Fruit fly (Drosophila melanogaster) whole organism, embryonic: Measurements from ENCODE around the gene Tsf2.
A peak's percentile ranks its signal among the peaks of the same experiment; 100 is the strongest.

Experiments
- ATbp ChIP-seq: fragments of 200-800 bp; sonication (Bioruptor generic); optimal IDR thresholded peaks from 2 replicates; lab custom pipeline; 2017; ENCODE audit warnings: missing biosample characterization, mild to moderate bottlenecking, missing genetic modification characterization, missing genetic modification reagents
- Ada2b ChIP-seq: fragments of 200-800 bp; sonication (Bioruptor generic); IDR thresholded peaks from 2 replicates; pipeline ENCODE4 v1.3.6; 2022; ENCODE audit warnings: missing biosample characterization, missing genetic modification characterization
- CG10462 ChIP-seq: fragments of 200-800 bp; sonication (Bioruptor generic); optimal IDR thresholded peaks from 2 replicates; lab custom pipeline; 2016; ENCODE audit warnings: missing biosample characterization, missing genetic modification characterization
- CG11504 ChIP-seq: fragments of 200-800 bp; sonication (Bioruptor generic); optimal IDR thresholded peaks from 3 replicates; lab custom pipeline; 2019; ENCODE audit warnings: missing biosample characterization, mild to moderate bottlenecking, missing genetic modification characterization, moderate library complexity
- CG12659 ChIP-seq: fragments of 200-800 bp; sonication (Bioruptor generic); optimal IDR thresholded peaks from 3 replicates; lab custom pipeline; 2017; ENCODE audit warnings: mild to moderate bottlenecking, missing biosample characterization, missing genetic modification reagents, missing genetic modification characterization
- CG12769 ChIP-seq: fragments of 200-800 bp; sonication (Bioruptor generic); optimal IDR thresholded peaks from 2 replicates; lab custom pipeline; 2019; ENCODE audit warnings: missing biosample characterization, mild to moderate bottlenecking, missing genetic modification characterization, moderate library complexity
- CG14441 ChIP-seq: fragments of 200-800 bp; sonication (Bioruptor generic); IDR thresholded peaks from 2 replicates; pipeline ENCODE4 v1.3.6; 2022; ENCODE audit warnings: missing biosample characterization, missing genetic modification characterization
- CG14710 ChIP-seq: fragments of 200-800 bp; sonication (Bioruptor generic); optimal IDR thresholded peaks from 3 replicates; lab custom pipeline; 2019; ENCODE audit warnings: missing biosample characterization, mild to moderate bottlenecking, missing genetic modification characterization, moderate library complexity
- CG15073 ChIP-seq: fragments of 200-800 bp; sonication (Bioruptor generic); optimal IDR thresholded peaks from 2 replicates; lab custom pipeline; 2016; ENCODE audit warnings: missing biosample characterization, missing genetic modification characterization
- CG1602 ChIP-seq: fragments of 200-800 bp; sonication (Bioruptor generic); optimal IDR thresholded peaks from 3 replicates; lab custom pipeline; 2016; ENCODE audit warnings: missing biosample characterization, missing genetic modification characterization
- CG1603 ChIP-seq: fragments of 200-800 bp; sonication (Bioruptor generic); optimal IDR thresholded peaks from 2 replicates; lab custom pipeline; 2019; ENCODE audit warnings: missing biosample characterization, mild to moderate bottlenecking, missing genetic modification characterization, moderate library complexity
- CG16863 ChIP-seq: fragments of 200-800 bp; sonication (Bioruptor generic); optimal IDR thresholded peaks from 3 replicates; lab custom pipeline; 2016; ENCODE audit warnings: missing biosample characterization, missing genetic modification characterization
- CG18262 ChIP-seq: fragments of 200-800 bp; optimal IDR thresholded peaks from 3 replicates; lab custom pipeline; 2019; ENCODE audit warnings: missing biosample characterization, mild to moderate bottlenecking, missing genetic modification characterization, moderate library complexity
- CG1832 ChIP-seq: fragments of 200-800 bp; sonication (Bioruptor generic); optimal IDR thresholded peaks from 2 replicates; lab custom pipeline; 2017; ENCODE audit warnings: missing biosample characterization, mild to moderate bottlenecking, missing genetic modification characterization, inconsistent platforms
- CG18599 ChIP-seq: fragments of 200-800 bp; sonication (Bioruptor generic); optimal IDR thresholded peaks from 3 replicates; lab custom pipeline; 2017; ENCODE audit warnings: missing biosample characterization, missing genetic modification characterization, mild to moderate bottlenecking, moderate library complexity, missing genetic modification reagents
- CG2116 ChIP-seq: fragments of 200-800 bp; sonication (Bioruptor generic); optimal IDR thresholded peaks from 3 replicates; lab custom pipeline; 2018; ENCODE audit warnings: missing biosample characterization, mild to moderate bottlenecking, missing genetic modification characterization
- CG2678 ChIP-seq: fragments of 200-800 bp; sonication (Bioruptor generic); optimal IDR thresholded peaks from 3 replicates; lab custom pipeline; 2019; ENCODE audit warnings: missing biosample characterization, mild to moderate bottlenecking, missing genetic modification characterization, moderate library complexity
- CG2712 ChIP-seq: fragments of 200-800 bp; optimal IDR thresholded peaks from 3 replicates; lab custom pipeline; 2019; ENCODE audit warnings: missing biosample characterization, mild to moderate bottlenecking, missing genetic modification characterization, moderate library complexity
- CG31224 ChIP-seq: fragments of 200-800 bp; sonication (Bioruptor generic); IDR thresholded peaks from 2 replicates; pipeline ENCODE4 v1.3.6; 2022; ENCODE audit warnings: missing biosample characterization, missing genetic modification characterization
- CG32767 ChIP-seq: fragments of 200-800 bp; sonication (Bioruptor generic); IDR thresholded peaks from 2 replicates; pipeline ENCODE4 v1.3.6; 2022; ENCODE audit warnings: missing biosample characterization, missing genetic modification characterization
- CG33557 ChIP-seq: fragments of 200-800 bp; sonication (Bioruptor generic); optimal IDR thresholded peaks from 2 replicates; lab custom pipeline; 2019; ENCODE audit warnings: missing biosample characterization, mild to moderate bottlenecking, missing genetic modification characterization, moderate library complexity
- CG4328 ChIP-seq: fragments of 200-800 bp; sonication (Bioruptor generic); optimal IDR thresholded peaks from 3 replicates; lab custom pipeline; 2017; ENCODE audit warnings: missing biosample characterization, missing genetic modification reagents, missing genetic modification characterization
- CG4424 ChIP-seq: fragments of 200-800 bp; sonication (Bioruptor generic); optimal IDR thresholded peaks from 3 replicates; lab custom pipeline; 2016; ENCODE audit warnings: missing biosample characterization, missing genetic modification characterization
- CG8388 ChIP-seq: fragments of 200-800 bp; sonication (Bioruptor generic); optimal IDR thresholded peaks from 2 replicates; lab custom pipeline; 2019; ENCODE audit warnings: missing biosample characterization, mild to moderate bottlenecking, missing genetic modification characterization, moderate library complexity
- CG8478 ChIP-seq: fragments of >200 bp; optimal IDR thresholded peaks from 2 replicates; lab custom pipeline; 2018
- Ets97D ChIP-seq: fragments of 200-800 bp; sonication (Bioruptor generic); optimal IDR thresholded peaks from 3 replicates; lab custom pipeline; 2016; ENCODE audit warnings: missing biosample characterization, missing genetic modification characterization
- Jarid2 ChIP-seq: fragments of 200-800 bp; sonication (Bioruptor generic); optimal IDR thresholded peaks from 3 replicates; lab custom pipeline; 2017; ENCODE audit warnings: mild to moderate bottlenecking, missing biosample characterization, missing genetic modification reagents, missing genetic modification characterization
- Mrtf ChIP-seq: fragments of 200-800 bp; sonication (Bioruptor generic); IDR thresholded peaks from 3 replicates; pipeline ENCODE4 v1.3.6; 2022; ENCODE audit warnings: missing biosample characterization, missing genetic modification characterization
- NK7.1 ChIP-seq: fragments of 200-800 bp; sonication (Bioruptor generic); optimal IDR thresholded peaks from 3 replicates; lab custom pipeline; 2016; ENCODE audit warnings: missing biosample characterization, missing genetic modification characterization
- Oli ChIP-seq: fragments of 200-800 bp; sonication (Bioruptor generic); optimal IDR thresholded peaks from 2 replicates; lab custom pipeline; 2018; ENCODE audit warnings: missing biosample characterization, mild to moderate bottlenecking, missing genetic modification characterization, moderate library complexity
- Sox100B ChIP-seq: fragments of 200-800 bp; sonication (Bioruptor generic); optimal IDR thresholded peaks from 3 replicates; lab custom pipeline; 2018; ENCODE audit warnings: missing biosample characterization, mild to moderate bottlenecking, missing genetic modification characterization
- amos ChIP-seq: fragments of 200-800 bp; sonication (Bioruptor generic); IDR thresholded peaks from 2 replicates; pipeline ENCODE4 v1.3.6; 2022; ENCODE audit warnings: missing biosample characterization, missing genetic modification characterization; ENCODE audit not compliant: partially characterized antibody
- aop ChIP-seq: fragments of 200-800 bp; sonication (Bioruptor generic); IDR thresholded peaks from 2 replicates; pipeline ENCODE4 v1.3.6; 2022; ENCODE audit warnings: missing biosample characterization, missing genetic modification characterization
- cg ChIP-seq: fragments of 200-800 bp; sonication (Bioruptor generic); optimal IDR thresholded peaks from 3 replicates; lab custom pipeline; 2019; ENCODE audit warnings: missing biosample characterization, mild to moderate bottlenecking, missing genetic modification characterization, moderate library complexity
- chif ChIP-seq, 2 experiments: fragments of 200-800 bp; sonication (Bioruptor generic); optimal IDR thresholded peaks; 3 replicates each; lab custom pipeline; 2016; ENCODE audit warnings: missing biosample characterization in 2 of 2, missing genetic modification characterization in 2 of 2
- disco-r ChIP-seq: fragments of 200-800 bp; sonication (Bioruptor generic); optimal IDR thresholded peaks from 2 replicates; lab custom pipeline; 2016; ENCODE audit warnings: missing biosample characterization, missing genetic modification characterization
- dmrt11E ChIP-seq: fragments of 200-800 bp; sonication (Bioruptor generic); optimal IDR thresholded peaks from 3 replicates; lab custom pipeline; 2018; ENCODE audit warnings: missing biosample characterization, mild to moderate bottlenecking, missing genetic modification characterization, moderate library complexity
- fd64A ChIP-seq: fragments of 200-800 bp; sonication (Bioruptor generic); optimal IDR thresholded peaks from 3 replicates; lab custom pipeline; 2018; ENCODE audit warnings: missing biosample characterization, mild to moderate bottlenecking, missing genetic modification characterization
- gcm ChIP-seq: fragments of 200-800 bp; sonication (Bioruptor generic); optimal IDR thresholded peaks from 2 replicates; lab custom pipeline; 2019; ENCODE audit warnings: missing biosample characterization, mild to moderate bottlenecking, missing genetic modification characterization, moderate library complexity
- gcm2 ChIP-seq: fragments of 200-800 bp; sonication (Bioruptor generic); optimal IDR thresholded peaks from 2 replicates; lab custom pipeline; 2016; ENCODE audit warnings: missing biosample characterization, missing genetic modification characterization
- gem ChIP-seq: fragments of 200-800 bp; sonication (Bioruptor generic); optimal IDR thresholded peaks from 2 replicates; lab custom pipeline; 2019; ENCODE audit warnings: missing biosample characterization, mild to moderate bottlenecking, missing genetic modification characterization, moderate library complexity
- grau ChIP-seq: fragments of 200-800 bp; optimal IDR thresholded peaks from 3 replicates; lab custom pipeline; 2019; ENCODE audit warnings: missing biosample characterization, mild to moderate bottlenecking, missing genetic modification characterization, moderate library complexity
- lmd ChIP-seq: fragments of 200-800 bp; sonication (Bioruptor generic); IDR thresholded peaks from 2 replicates; pipeline ENCODE4 v1.3.6; 2022; ENCODE audit warnings: missing biosample characterization, missing genetic modification characterization
- nerfin-1 ChIP-seq: fragments of 200-800 bp; sonication (Bioruptor generic); optimal IDR thresholded peaks from 3 replicates; lab custom pipeline; 2019; ENCODE audit warnings: missing biosample characterization, mild to moderate bottlenecking, missing genetic modification characterization, moderate library complexity
- oc ChIP-seq: fragments of 200-800 bp; sonication (Bioruptor generic); optimal IDR thresholded peaks from 2 replicates; lab custom pipeline; 2018; ENCODE audit warnings: missing biosample characterization, mild to moderate bottlenecking, missing genetic modification characterization, moderate library complexity
- pita ChIP-seq: fragments of 200-800 bp; sonication (Bioruptor generic); optimal IDR thresholded peaks from 2 replicates; lab custom pipeline; 2017; ENCODE audit warnings: missing biosample characterization, mild to moderate bottlenecking, missing genetic modification characterization
- ranshi ChIP-seq: fragments of 200-800 bp; sonication (Bioruptor generic); IDR thresholded peaks from 2 replicates; pipeline ENCODE4 v1.3.6; 2022; ENCODE audit warnings: missing biosample characterization, missing genetic modification characterization
- sr ChIP-seq: fragments of 200-800 bp; sonication (Bioruptor generic); IDR thresholded peaks from 3 replicates; pipeline ENCODE4 v1.3.6; 2022; ENCODE audit warnings: missing biosample characterization, missing genetic modification characterization
- twi ChIP-seq: fragments of 200-800 bp; optimal IDR thresholded peaks from 2 replicates; lab custom pipeline; 2019; ENCODE audit warnings: missing biosample characterization, mild to moderate bottlenecking, missing genetic modification characterization, moderate library complexity
- tx ChIP-seq: fragments of 200-800 bp; sonication (Bioruptor generic); optimal IDR thresholded peaks from 2 replicates; lab custom pipeline; 2016; ENCODE audit warnings: missing biosample characterization, missing genetic modification characterization
- wdn ChIP-seq: fragments of 200-800 bp; sonication (Bioruptor generic); IDR thresholded peaks from 2 replicates; pipeline ENCODE4 v1.3.6; 2022; ENCODE audit warnings: missing biosample characterization, missing genetic modification characterization
- z ChIP-seq: fragments of 200-800 bp; sonication (Bioruptor generic); IDR thresholded peaks from 3 replicates; pipeline ENCODE4 v1.3.6; 2022; ENCODE audit warnings: missing biosample characterization, missing genetic modification characterization

The Tsf2 gene

DNA sequence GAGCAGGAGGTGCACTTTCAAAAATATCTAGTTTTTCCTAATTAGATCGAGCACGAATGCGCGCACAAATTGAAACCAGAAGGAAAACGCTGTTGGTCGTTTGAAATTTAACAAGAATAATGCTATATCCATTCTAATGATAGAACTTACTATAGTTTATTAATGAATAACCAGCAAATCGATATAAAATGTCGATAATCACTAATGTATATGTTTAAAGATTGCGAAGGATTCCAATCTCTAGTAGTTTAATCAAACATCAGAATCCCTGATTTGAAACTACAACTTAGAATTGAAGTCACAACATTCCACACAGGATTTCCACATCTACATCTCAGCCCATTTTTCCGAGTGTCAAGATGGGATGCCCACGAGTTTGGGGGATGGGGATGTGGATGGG, 31.9 kb upstream of the Tsf2 start:
- no peak for TF ChIP-seq CG31224 (GFP tag; lab: Robert Waterston, UW)
- TF ChIP-seq CG4328 (GFP tag; lab: Kevin White, UChicago): no peak
- no peak for TF ChIP-seq pita (GFP tag; lab: Kevin White, UChicago)
- TF ChIP-seq CG15073 (GFP tag; lab: Kevin White, UChicago): no peak
- TF ChIP-seq oc: no peak
- TF ChIP-seq Oli (tag; lab: Kevin White, UChicago): peak; percentile 14
- no peak for TF ChIP-seq CG16863 (GFP tag; lab: Kevin White, UChicago)
- no peak for TF ChIP-seq CG8478 (lab: Kevin White, UChicago)
- no peak for TF ChIP-seq ranshi (GFP tag; lab: Robert Waterston, UW)
- no peak for TF ChIP-seq fd64A
- peak; percentile 38 for TF ChIP-seq CG2712 (tag; lab: Kevin White, UChicago)
- TF ChIP-seq grau (tag; lab: Kevin White, UChicago): peak; percentile 27
- no peak for TF ChIP-seq tx (GFP tag; lab: Kevin White, UChicago)
- peak; percentile 35 for TF ChIP-seq gem
- no peak for TF ChIP-seq wdn (GFP tag; lab: Robert Waterston, UW)
- no peak for TF ChIP-seq aop (GFP tag; lab: Robert Waterston, UW)
- no peak for TF ChIP-seq ATbp
- peak; percentile 40 for TF ChIP-seq Sox100B (GFP tag; lab: Kevin White, UChicago)
- TF ChIP-seq CG1602: peak; percentile 10
- no peak for TF ChIP-seq CG10462 (GFP tag; lab: Kevin White, UChicago)
- TF ChIP-seq CG18599 (GFP tag; lab: Kevin White, UChicago): no peak
- no peak for TF ChIP-seq CG2116
- peak; percentile 14 for TF ChIP-seq nerfin-1 (tag; lab: Kevin White, UChicago)
- no peak for TF ChIP-seq CG8388
- no peak for TF ChIP-seq CG12659 (GFP tag; lab: Kevin White, UChicago)
- TF ChIP-seq dmrt11E (tag; lab: Kevin White, UChicago): no peak
- TF ChIP-seq Ets97D (GFP tag; lab: Kevin White, UChicago): no peak
- no peak for TF ChIP-seq CG1603 (tag; lab: Kevin White, UChicago)
- no peak for TF ChIP-seq amos (GFP tag; lab: Robert Waterston, UW)
- no peak for TF ChIP-seq CG14441 (GFP tag; lab: Robert Waterston, UW)
- TF ChIP-seq Jarid2: no peak
- TF ChIP-seq z: no peak
- TF ChIP-seq twi (tag; lab: Kevin White, UChicago): no peak
- TF ChIP-seq lmd (GFP tag; lab: Robert Waterston, UW): no peak
- no peak for TF ChIP-seq Ada2b (GFP tag; lab: Robert Waterston, UW)
- TF ChIP-seq CG14710 (tag; lab: Kevin White, UChicago): peak; percentile 22
- peak; percentile 16 for TF ChIP-seq CG33557 (GFP tag; lab: Kevin White, UChicago)
- no peak for TF ChIP-seq gcm2 (GFP tag; lab: Kevin White, UChicago)
- TF ChIP-seq CG11504 (tag; lab: Kevin White, UChicago): peak; percentile 25
- TF ChIP-seq disco-r: no peak
- no peak for TF ChIP-seq sr
- TF ChIP-seq gcm: no peak
- peak; percentile 60 for TF ChIP-seq CG18262 (tag; lab: Kevin White, UChicago)
- no peak for TF ChIP-seq cg (GFP tag; lab: Kevin White, UChicago)
- no peak for TF ChIP-seq chif (GFP tag; optimal IDR thresholded peaks at IDR 0.05; lab: Kevin White, UChicago)
- TF ChIP-seq NK7.1 (GFP tag; lab: Kevin White, UChicago): no peak
- TF ChIP-seq Mrtf (GFP tag; lab: Robert Waterston, UW): no peak
- no peak for TF ChIP-seq CG12769
- no peak for TF ChIP-seq CG1832 (GFP tag; lab: Kevin White, UChicago)
- peak; percentile 13 for TF ChIP-seq CG4424 (GFP tag; lab: Kevin White, UChicago)
- TF ChIP-seq CG32767 (GFP tag; lab: Robert Waterston, UW): no peak
- peak; percentile 40 for TF ChIP-seq CG2678 (tag; lab: Kevin White, UChicago)
